Worm (Caenorhabditis elegans) whole organism, L4/young adult: ENCODE results near the gene nhr-138.

Experiments
- W03F9.2 ChIP-seq: fragments of 150-350 bp; optimal IDR thresholded peaks from 2 replicates; lab custom pipeline; 2014; ENCODE audit warnings: missing biosample characterization, missing genetic modification characterization
- dao-5 ChIP-seq: sonication (generic microtip); optimal IDR thresholded peaks from 2 replicates; lab custom pipeline; 2016; ENCODE audit warnings: missing genotype, missing genetic modification characterization, moderate library complexity, missing compliant biosample characterization
- him-1 ChIP-seq: sonication (generic microtip); optimal IDR thresholded peaks from 2 replicates; lab custom pipeline; 2016; ENCODE audit warnings: missing genotype, missing genetic modification reagents, missing genetic modification characterization, missing compliant biosample characterization

Gene nhr-138

ce11 chrIV:9697869-9698268, 27.2 kb upstream of the nhr-138 start:
- TF ChIP-seq dao-5: no peak
- no peak for TF ChIP-seq him-1 (tag; lab: Kevin White, UChicago)
- no peak for TF ChIP-seq W03F9.2 (tag; lab: Kevin White, UChicago)

- TF ChIP-seq him-1 (tag; lab: Kevin White, UChicago) (no peak), W03F9.2 (tag; lab: Kevin White, UChicago) (no peak), dao-5 (no peak)
Measured at ce11 chrIV:9699062-9699461, 26.0 kb upstream of the nhr-138 start.

- peak; percentile 60 for TF ChIP-seq W03F9.2 (tag; lab: Kevin White, UChicago)
- TF ChIP-seq dao-5: no peak
Measured at ce11 chrIV:9706704-9707197, 18.3 kb upstream of the nhr-138 start, which contains the start of the genes dcaf-1 and dph-3. TSS of gene dcaf-1 (minus strand) at chrIV:9706723. TSS of gene dph-3 (plus strand) at chrIV:9707147.

ce11 chrIV:9709205-9709604, 15.8 kb upstream of the nhr-138 start, which contains the start of gene ant-1.3:
TSS of gene ant-1.3 (minus strand) at chrIV:9709305.
- TF ChIP-seq W03F9.2 (tag; lab: Kevin White, UChicago): no peak
- TF ChIP-seq him-1 (tag; lab: Kevin White, UChicago): no peak
- TF ChIP-seq dao-5: no peak

ce11 chrIV:9709887-9710286, 15.2 kb upstream of the nhr-138 start, which contains the start of gene nhr-38:
TSS of gene nhr-38 (plus strand) at chrIV:9710187.
- TF ChIP-seq dao-5 (no peak), him-1 (tag; lab: Kevin White, UChicago) (no peak), W03F9.2 (tag; lab: Kevin White, UChicago) (no peak)

- no peak for TF ChIP-seq W03F9.2 (tag; lab: Kevin White, UChicago)
Measured at ce11 chrIV:9712782-9713181, 12.3 kb upstream of the nhr-138 start, which contains the start of gene K01H12.4. TSS of gene K01H12.4 (plus strand) at chrIV:9713082.

- TF ChIP-seq W03F9.2 (tag; lab: Kevin White, UChicago) (no peak), him-1 (tag; lab: Kevin White, UChicago) (no peak), dao-5 (no peak)
Measured at ce11 chrIV:9714264-9714663, 10.8 kb upstream of the nhr-138 start.

ce11 chrIV:9716490-9716889, 8.6 kb upstream of the nhr-138 start:
- TF ChIP-seq dao-5 (no peak), W03F9.2 (tag; lab: Kevin White, UChicago) (no peak), him-1 (tag; lab: Kevin White, UChicago) (no peak)

- TF ChIP-seq him-1 (tag; lab: Kevin White, UChicago) (no peak), dao-5 (no peak), W03F9.2 (tag; lab: Kevin White, UChicago) (no peak)
Measured at ce11 chrIV:9717844-9718243, 7.2 kb upstream of the nhr-138 start.

ce11 chrIV:9718396-9718795, 6.7 kb upstream of the nhr-138 start:
- TF ChIP-seq him-1 (tag; lab: Kevin White, UChicago) (no peak), W03F9.2 (tag; lab: Kevin White, UChicago) (peak; percentile 25)

- TF ChIP-seq dao-5 (no peak), him-1 (tag; lab: Kevin White, UChicago) (no peak), W03F9.2 (tag; lab: Kevin White, UChicago) (no peak)
Measured at ce11 chrIV:9723185-9723584, 1.9 kb upstream of the nhr-138 start.

ce11 chrIV:9725468-9725985, 476 bp downstream of the nhr-138 start:
- no peak for TF ChIP-seq him-1 (tag; lab: Kevin White, UChicago)
- TF ChIP-seq W03F9.2 (tag; lab: Kevin White, UChicago): no peak
- no peak for TF ChIP-seq dao-5

ce11 chrIV:9727217-9727616, 2.2 kb downstream of the nhr-138 start:
- TF ChIP-seq dao-5 (no peak), W03F9.2 (tag; lab: Kevin White, UChicago) (no peak), him-1 (tag; lab: Kevin White, UChicago) (no peak)

- TF ChIP-seq dao-5: no peak
- TF ChIP-seq W03F9.2 (tag; lab: Kevin White, UChicago): no peak
- TF ChIP-seq him-1 (tag; lab: Kevin White, UChicago): no peak
Measured at ce11 chrIV:9728376-9728775, 3.3 kb downstream of the nhr-138 start, which contains the start of gene nhr-100. TSS of gene nhr-100 (plus strand) at chrIV:9728676.

- TF ChIP-seq him-1 (tag; lab: Kevin White, UChicago) (no peak), W03F9.2 (tag; lab: Kevin White, UChicago) (peak; percentile 5), dao-5 (no peak)
Measured at ce11 chrIV:9733904-9734303, 8.9 kb downstream of the nhr-138 start.
